Fruit fly (Drosophila melanogaster): ENCODE measurements around the gene CG34015.

CG34015 gene

DNA sequence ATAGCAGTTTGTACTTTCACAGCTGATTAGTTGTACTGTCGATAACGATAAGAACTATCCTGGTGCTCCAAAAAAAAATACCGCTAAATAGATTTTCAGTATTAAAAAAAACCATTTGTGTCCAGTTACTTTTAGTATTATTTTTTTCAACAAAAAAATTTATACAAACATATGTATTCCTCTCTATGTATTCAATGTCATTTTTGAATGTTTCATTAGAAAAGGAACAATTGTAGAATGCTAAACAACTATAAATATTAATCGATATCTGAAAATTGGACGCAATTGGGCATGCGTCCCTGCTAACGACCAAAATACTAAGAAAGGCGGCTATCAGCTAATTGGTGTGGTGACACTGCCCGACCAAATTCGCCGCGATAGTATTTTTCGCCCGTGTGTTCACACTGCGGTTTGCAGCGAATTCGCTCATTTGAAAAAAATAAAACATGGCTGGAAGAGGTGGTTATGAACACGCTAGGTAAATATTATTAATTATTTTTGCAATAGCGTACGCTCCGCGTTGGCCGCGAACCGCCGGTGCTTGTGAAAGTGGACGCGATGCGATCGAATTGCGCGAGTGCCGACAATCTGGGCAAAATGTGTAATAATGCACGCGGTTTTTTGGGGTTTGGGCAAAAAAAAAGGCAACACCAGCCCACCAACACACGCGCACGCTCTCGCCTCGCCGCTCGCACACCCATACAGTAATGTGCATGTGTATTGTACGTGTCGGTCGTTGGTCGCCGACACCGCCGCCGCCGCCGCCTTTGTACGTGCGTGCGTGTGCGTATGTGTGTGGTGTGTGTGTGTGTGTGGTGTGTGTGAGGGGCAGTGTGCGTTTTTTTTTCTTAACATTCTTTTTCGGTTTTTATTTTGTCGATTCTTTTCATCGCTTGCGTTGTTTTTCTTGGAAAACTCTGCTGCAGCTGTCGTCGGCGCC, at the start of gene CG34015, which contains the start of gene eIF4H1:
TSS of gene CG34015 (minus strand) at position 51 of the 940 bp plus-strand sequence.
TSS of gene eIF4H1 (plus strand) at position 414 of the 940 bp plus-strand sequence.
- no peak for TF ChIP-seq sage (GFP tag; optimal IDR thresholded peaks at IDR 0.05)
- TF ChIP-seq N (GFP tag; optimal IDR thresholded peaks at IDR 0.05) = peak; percentile 92
- TF ChIP-seq rgr (GFP tag; optimal IDR thresholded peaks at IDR 0.05) = peak; percentile 32
- TF ChIP-seq Abd-B (GFP tag; optimal IDR thresholded peaks at IDR 0.05) = peak; percentile 48
- no peak for TF ChIP-seq Vsx2 (GFP tag; optimal IDR thresholded peaks at IDR 0.05; ENCODE audit: partially characterized antibody)
- no peak for TF ChIP-seq usp (GFP tag; optimal IDR thresholded peaks at IDR 0.05)
- no peak for TF ChIP-seq HLH106 (tag; optimal IDR thresholded peaks at IDR 0.05)
- TF ChIP-seq psq (GFP tag; optimal IDR thresholded peaks at IDR 0.05) = peak; percentile 1
- TF ChIP-seq Hr78 (GFP tag; optimal IDR thresholded peaks at IDR 0.05) = peak; percentile 18
- no peak for TF ChIP-seq Mio (GFP tag; optimal IDR thresholded peaks at IDR 0.05)
- peak; percentile 35 for TF ChIP-seq Myc (optimal IDR thresholded peaks at IDR 0.05)
- TF ChIP-seq h (GFP tag; optimal IDR thresholded peaks at IDR 0.05) = peak; percentile 19
- TF ChIP-seq tai (GFP tag; optimal IDR thresholded peaks at IDR 0.05) = no peak
- TF ChIP-seq jim (GFP tag; optimal IDR thresholded peaks at IDR 0.05) = peak; percentile 58
- peak; percentile 6 for TF ChIP-seq Dif (GFP tag; optimal IDR thresholded peaks at IDR 0.05; ENCODE audit: partially characterized antibody)
- no peak for TF ChIP-seq pan (optimal IDR thresholded peaks at IDR 0.05)
- TF ChIP-seq CG9705 (GFP tag; optimal IDR thresholded peaks at IDR 0.05) = no peak
- TF ChIP-seq Sp1 (GFP tag; optimal IDR thresholded peaks at IDR 0.05) = peak; percentile 77
- TF ChIP-seq Jra (GFP tag; optimal IDR thresholded peaks at IDR 0.05) = peak; percentile 20
- TF ChIP-seq Rel (GFP tag; optimal IDR thresholded peaks at IDR 0.05) = peak; percentile 39
- TF ChIP-seq Rel (tag; optimal IDR thresholded peaks at IDR 0.05) = no peak
- no peak for TF ChIP-seq Dfd (GFP tag; optimal IDR thresholded peaks at IDR 0.05)
- no peak for TF ChIP-seq brk (GFP tag; optimal IDR thresholded peaks at IDR 0.05)
- TF ChIP-seq OdsH (GFP tag; optimal IDR thresholded peaks at IDR 0.05) = peak; percentile 4
- TF ChIP-seq dl (GFP tag; optimal IDR thresholded peaks at IDR 0.05; ENCODE audit: insufficient read depth in 1 of 2, partially characterized antibody in 2 of 2) = no peak
- TF ChIP-seq fru (GFP tag; optimal IDR thresholded peaks at IDR 0.05) = peak; percentile 58
- TF ChIP-seq lola (GFP tag; optimal IDR thresholded peaks at IDR 0.05) = no peak
- no peak for TF ChIP-seq CrebA (GFP tag; optimal IDR thresholded peaks at IDR 0.05; ENCODE audit: borderline replicate concordance)
- peak; percentile 8 for TF ChIP-seq Hr83 (GFP tag; optimal IDR thresholded peaks at IDR 0.05; ENCODE audit: poor library complexity, severe bottlenecking)
- no peak for TF ChIP-seq dmrt93B (GFP tag; optimal IDR thresholded peaks at IDR 0.05)

DNA sequence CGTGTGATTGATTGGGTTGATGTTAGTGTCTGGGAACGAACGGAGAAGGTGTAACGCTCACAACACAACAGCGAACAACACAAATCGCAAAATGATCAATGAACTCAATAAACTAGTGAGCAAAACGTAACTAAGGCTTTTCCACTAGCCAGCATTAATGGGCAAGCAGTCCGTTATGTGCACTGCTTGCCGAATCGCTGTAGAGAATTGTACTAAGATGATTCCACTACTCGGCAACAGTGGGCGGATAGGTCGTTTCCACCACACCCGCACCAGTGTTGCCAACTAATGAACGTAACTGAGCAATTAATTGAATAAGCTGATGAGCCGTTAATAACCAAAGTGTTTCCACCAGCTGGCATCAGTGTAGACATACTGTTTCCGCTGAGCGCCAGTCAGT, 36.4 kb upstream of the CG34015 start:
- TF ChIP-seq usp (GFP tag; optimal IDR thresholded peaks at IDR 0.05) (no peak), foxo (GFP tag; optimal IDR thresholded peaks at IDR 0.05) (no peak), dsf (GFP tag; optimal IDR thresholded peaks at IDR 0.05; ENCODE audit: borderline replicate concordance) (no peak), Dif (GFP tag; optimal IDR thresholded peaks at IDR 0.05; ENCODE audit: partially characterized antibody) (no peak)

DNA sequence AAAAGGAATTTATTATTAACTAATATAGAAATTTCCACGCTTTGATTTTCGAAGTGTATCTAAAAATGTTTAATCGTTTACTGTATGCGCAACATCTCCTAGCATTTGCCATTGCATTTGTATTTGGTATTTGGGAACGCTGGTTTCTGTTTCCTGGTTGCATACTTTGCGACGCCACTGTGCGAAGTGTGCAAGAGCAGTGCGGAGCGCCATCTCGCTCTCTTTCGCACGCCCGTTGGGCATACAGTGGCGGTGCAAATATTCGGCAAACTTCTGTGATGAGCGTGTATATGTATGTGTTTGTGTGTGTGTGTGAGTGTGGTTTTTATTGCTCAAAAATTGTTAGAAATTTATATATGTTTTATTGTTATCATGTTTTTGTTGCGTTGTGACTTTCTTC, 10.4 kb upstream of the CG34015 start:
- TF ChIP-seq Hr78 (GFP tag; optimal IDR thresholded peaks at IDR 0.05) = no peak
- no peak for TF ChIP-seq Dfd (GFP tag; optimal IDR thresholded peaks at IDR 0.05)
- no peak for TF ChIP-seq h (GFP tag; optimal IDR thresholded peaks at IDR 0.05)
- no peak for TF ChIP-seq fru (GFP tag; optimal IDR thresholded peaks at IDR 0.05)
- no peak for TF ChIP-seq CG32264 (GFP tag; optimal IDR thresholded peaks at IDR 0.05)
- no peak for TF ChIP-seq Myc (optimal IDR thresholded peaks at IDR 0.05)
- no peak for TF ChIP-seq dmrt93B (GFP tag; optimal IDR thresholded peaks at IDR 0.05)
- peak; percentile 19 for TF ChIP-seq woc (GFP tag; optimal IDR thresholded peaks at IDR 0.05)

DNA sequence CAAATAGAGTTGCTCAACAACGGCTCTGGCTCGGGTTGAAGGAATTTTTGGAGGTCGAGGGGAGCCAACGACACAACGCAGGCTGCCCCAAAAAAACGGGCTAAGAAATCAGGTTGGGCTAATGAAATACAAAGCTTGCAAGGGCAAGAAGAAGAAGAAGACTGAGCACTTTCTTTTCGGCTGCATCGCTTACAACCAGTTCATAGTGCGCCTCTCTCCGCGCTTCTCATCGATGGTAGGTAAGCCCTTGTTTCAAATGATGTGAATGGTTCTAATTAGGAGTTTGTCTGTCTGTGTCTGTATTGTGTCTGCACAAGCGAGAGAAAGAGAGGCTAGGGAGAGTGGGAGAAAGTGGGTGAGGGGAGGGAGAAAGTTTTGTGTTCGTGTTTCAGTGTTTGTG, 8.5 kb upstream of the CG34015 start:
- TF ChIP-seq Mio (GFP tag; optimal IDR thresholded peaks at IDR 0.05) = no peak
- no peak for TF ChIP-seq Dfd (GFP tag; optimal IDR thresholded peaks at IDR 0.05)
- no peak for TF ChIP-seq CrebA (GFP tag; optimal IDR thresholded peaks at IDR 0.05; ENCODE audit: borderline replicate concordance)
- no peak for TF ChIP-seq sage (GFP tag; optimal IDR thresholded peaks at IDR 0.05)
- TF ChIP-seq Hr83 (GFP tag; optimal IDR thresholded peaks at IDR 0.05; ENCODE audit: poor library complexity, severe bottlenecking) = no peak
- no peak for TF ChIP-seq GATAd (GFP tag; optimal IDR thresholded peaks at IDR 0.05)
- TF ChIP-seq Abd-B (GFP tag; optimal IDR thresholded peaks at IDR 0.05) = no peak
- TF ChIP-seq ey (GFP tag; optimal IDR thresholded peaks at IDR 0.05) = no peak
- TF ChIP-seq dmrt93B (GFP tag; optimal IDR thresholded peaks at IDR 0.05) = no peak
- no peak for TF ChIP-seq N (GFP tag; optimal IDR thresholded peaks at IDR 0.05)
